Fruit fly (Drosophila melanogaster) whole organism, prepupa: Measurements from ENCODE around the gene Cyp4ac1.

ENCODE experiments used
- Blimp-1 ChIP-seq: fragments of 200-800 bp; sonication (Bioruptor generic); optimal IDR thresholded peaks from 3 replicates; lab custom pipeline; 2017; ENCODE audit warnings: missing biosample characterization, missing genetic modification characterization, mild to moderate bottlenecking, moderate library complexity, missing genetic modification reagents
- CG7368 ChIP-seq: fragments of 200-800 bp; sonication (Bioruptor generic); optimal IDR thresholded peaks from 3 replicates; lab custom pipeline; 2016; ENCODE audit warnings: missing biosample characterization, missing genetic modification characterization

dm6 chr2L:5288721-5289120 is 24.9 kb downstream of the Cyp4ac1 start, which contains the start of gene vri:
- TF ChIP-seq Blimp-1 (GFP tag; lab: Kevin White, UChicago), result no peak
- TF ChIP-seq CG7368 (GFP tag; lab: Kevin White, UChicago), result no peak
